Worm (Caenorhabditis elegans) whole organism, young adult: Measurements from ENCODE around the gene math-31.

Experiments used
- F10E7.11 ChIP-seq: sonication (generic microtip); optimal IDR thresholded peaks from 2 replicates; lab custom pipeline; 2017; ENCODE audit warnings: mild to moderate bottlenecking, missing genetic modification characterization, moderate library complexity, missing compliant biosample characterization
- F37B4.10 ChIP-seq: fragments of 200-800 bp; sonication (Bioruptor generic); IDR thresholded peaks from 2 replicates; pipeline ENCODE4 v1.3.6; 2022; ENCODE audit warnings: missing genetic modification characterization, missing compliant biosample characterization
- Y53F4B.3 ChIP-seq: fragments of 200-800 bp; sonication (Bioruptor generic); IDR thresholded peaks from 2 replicates; pipeline ENCODE4 v1.3.6; 2022; ENCODE audit warnings: missing genetic modification reagents, missing genetic modification characterization, missing compliant biosample characterization
- Y56A3A.18 ChIP-seq: fragments of 200-800 bp; sonication (Bioruptor generic); IDR thresholded peaks from 2 replicates; pipeline ENCODE4 v1.3.6; 2022; ENCODE audit warnings: missing genetic modification reagents, missing genetic modification characterization, missing compliant biosample characterization
- ceh-79 ChIP-seq: sonication (generic microtip); optimal IDR thresholded peaks from 2 replicates; lab custom pipeline; 2017; ENCODE audit warnings: mild to moderate bottlenecking, missing genetic modification characterization, missing compliant biosample characterization
- die-1 ChIP-seq: sonication (generic microtip); optimal IDR thresholded peaks from 2 replicates; lab custom pipeline; 2016; ENCODE audit warnings: missing genotype, mild to moderate bottlenecking, missing genetic modification characterization, missing compliant biosample characterization
- dox-1 ChIP-seq: fragments of 200-800 bp; sonication (Bioruptor generic); IDR thresholded peaks from 2 replicates; pipeline ENCODE4 v1.3.6; 2022; ENCODE audit warnings: missing genetic modification reagents, missing genetic modification characterization, missing compliant biosample characterization
- egl-18 ChIP-seq: fragments of 200-800 bp; sonication (Bioruptor generic); IDR thresholded peaks from 2 replicates; pipeline ENCODE4 v1.3.6; 2022; ENCODE audit warnings: missing genetic modification reagents, missing genetic modification characterization, missing compliant biosample characterization
- ets-4 ChIP-seq: fragments of 200-800 bp; sonication (Bioruptor generic); optimal IDR thresholded peaks from 2 replicates; lab custom pipeline; 2018; ENCODE audit warnings: mild to moderate bottlenecking, missing genetic modification characterization, missing compliant biosample characterization
- hmg-20 ChIP-seq: fragments of 200-800 bp; sonication (Bioruptor generic); IDR thresholded peaks from 2 replicates; pipeline ENCODE4 v1.3.6; 2022; ENCODE audit warnings: missing genetic modification reagents, missing genetic modification characterization, missing compliant biosample characterization
- lir-1 ChIP-seq: fragments of 200-800 bp; sonication (Bioruptor generic); conservative IDR thresholded peaks from 2 replicates; pipeline ENCODE4 v1.3.6; 2022; ENCODE audit warnings: missing genetic modification reagents, missing genetic modification characterization, missing compliant biosample characterization
- mxl-1 ChIP-seq: sonication (generic microtip); optimal IDR thresholded peaks from 2 replicates; lab custom pipeline; 2016; ENCODE audit warnings: missing genetic modification characterization, missing compliant biosample characterization
- nhr-27 ChIP-seq: fragments of 200-800 bp; sonication (Bioruptor generic); optimal IDR thresholded peaks from 2 replicates; lab custom pipeline; 2018; ENCODE audit warnings: mild to moderate bottlenecking, missing genetic modification characterization, moderate library complexity, missing compliant biosample characterization
- nhr-80 ChIP-seq: sonication (generic microtip); optimal IDR thresholded peaks from 2 replicates; lab custom pipeline; 2016; ENCODE audit warnings: missing genetic modification characterization, missing compliant biosample characterization
- snpc-3.4 ChIP-seq: sonication (generic microtip); optimal IDR thresholded peaks from 2 replicates; lab custom pipeline; 2017; ENCODE audit warnings: missing genetic modification characterization, mild to moderate bottlenecking, missing compliant biosample characterization, antibody characterized with exemption, moderate library complexity, missing genotype, missing genetic modification reagents
- sptf-2 ChIP-seq: fragments of 200-800 bp; sonication (Bioruptor generic); optimal IDR thresholded peaks from 2 replicates; lab custom pipeline; 2018; ENCODE audit warnings: mild to moderate bottlenecking, missing genetic modification characterization, missing compliant biosample characterization
- tbp1 ChIP-seq: fragments of 200-800 bp; sonication (Bioruptor generic); optimal IDR thresholded peaks from 2 replicates; lab custom pipeline; 2018; ENCODE audit warnings: mild to moderate bottlenecking, missing genetic modification characterization, missing compliant biosample characterization
- tbx-9 ChIP-seq: sonication (generic microtip); optimal IDR thresholded peaks from 2 replicates; lab custom pipeline; 2016; ENCODE audit warnings: borderline replicate concordance, missing genetic modification characterization, inconsistent platforms, missing compliant biosample characterization
- zim-3 ChIP-seq: sonication (generic microtip); optimal IDR thresholded peaks from 2 replicates; lab custom pipeline; 2017; ENCODE audit warnings: mild to moderate bottlenecking, missing genetic modification characterization, moderate library complexity, missing compliant biosample characterization
- ztf-6 ChIP-seq: fragments of 200-800 bp; sonication (Bioruptor generic); IDR thresholded peaks from 2 replicates; pipeline ENCODE4 v1.3.6; 2022; ENCODE audit warnings: missing genetic modification reagents, missing genetic modification characterization, missing compliant biosample characterization

The math-31 gene

DNA sequence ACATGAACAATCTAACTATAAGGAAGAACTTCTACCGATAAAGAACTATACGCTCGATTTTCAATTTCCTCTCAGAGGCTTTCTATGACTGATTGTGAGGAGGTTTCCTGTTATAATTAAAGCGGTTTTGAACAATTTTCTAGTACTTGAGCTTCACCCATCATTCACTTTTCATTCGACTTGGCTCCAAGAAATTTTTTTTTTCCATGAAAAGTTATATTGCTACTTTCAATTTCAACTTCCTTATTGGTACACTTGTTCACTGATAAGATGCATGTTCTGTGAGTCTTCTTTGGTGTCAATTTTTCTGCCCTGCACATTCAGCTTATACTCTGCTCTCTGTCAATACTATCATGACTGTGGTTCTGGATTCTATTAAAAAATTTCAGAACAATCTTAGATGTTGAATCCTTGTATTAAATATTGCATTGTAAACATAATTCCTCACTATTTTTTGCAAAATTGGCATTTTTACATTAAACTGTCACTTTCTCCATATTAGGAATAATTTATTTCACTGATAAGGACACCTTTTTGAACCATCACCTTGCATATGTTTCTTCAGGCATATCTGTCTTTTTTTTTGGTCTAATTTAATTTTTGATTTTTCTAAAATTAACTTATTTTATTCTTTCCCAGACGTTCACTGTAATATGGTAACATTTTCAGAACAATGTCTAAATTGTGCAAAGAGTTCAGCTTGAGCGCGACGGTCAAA, 41.6 kb downstream of the math-31 start, which contains the start of gene math-10:
math-10 (plus strand) TSS at position 668 of the 718 bp plus-strand sequence.
- TF ChIP-seq mxl-1 (tag; lab: Kevin White, UChicago) (no peak), nhr-80 (tag; lab: Kevin White, UChicago) (peak; percentile 72)

DNA sequence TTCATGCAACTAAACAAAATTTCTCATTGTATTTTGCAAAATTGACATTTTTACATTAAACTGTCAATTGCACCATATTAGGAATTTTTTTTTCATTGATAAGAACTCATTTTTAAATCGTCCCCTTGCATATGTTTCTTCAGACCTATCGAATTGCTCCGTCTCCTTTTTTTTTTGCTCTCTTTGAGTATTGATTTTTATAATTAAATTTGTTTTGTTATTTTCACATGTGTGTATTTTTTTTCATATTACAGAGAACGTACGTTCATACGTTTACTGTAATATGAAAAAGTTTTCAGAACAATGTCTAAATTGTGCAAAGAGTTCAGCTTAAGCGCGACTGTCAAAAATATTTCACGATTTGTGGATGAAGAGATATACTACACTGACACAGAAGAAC, 43.5 kb downstream of the math-31 start, which contains the start of gene math-14:
math-14 (plus strand) TSS at position 301 of the 400 bp plus-strand sequence.
- TF ChIP-seq egl-18 (GFP tag; lab: Robert Waterston, UW) (no peak), nhr-80 (tag; lab: Kevin White, UChicago) (peak; percentile 49)
- TF ChIP-seq, all 124 proteins: peak for 1

DNA sequence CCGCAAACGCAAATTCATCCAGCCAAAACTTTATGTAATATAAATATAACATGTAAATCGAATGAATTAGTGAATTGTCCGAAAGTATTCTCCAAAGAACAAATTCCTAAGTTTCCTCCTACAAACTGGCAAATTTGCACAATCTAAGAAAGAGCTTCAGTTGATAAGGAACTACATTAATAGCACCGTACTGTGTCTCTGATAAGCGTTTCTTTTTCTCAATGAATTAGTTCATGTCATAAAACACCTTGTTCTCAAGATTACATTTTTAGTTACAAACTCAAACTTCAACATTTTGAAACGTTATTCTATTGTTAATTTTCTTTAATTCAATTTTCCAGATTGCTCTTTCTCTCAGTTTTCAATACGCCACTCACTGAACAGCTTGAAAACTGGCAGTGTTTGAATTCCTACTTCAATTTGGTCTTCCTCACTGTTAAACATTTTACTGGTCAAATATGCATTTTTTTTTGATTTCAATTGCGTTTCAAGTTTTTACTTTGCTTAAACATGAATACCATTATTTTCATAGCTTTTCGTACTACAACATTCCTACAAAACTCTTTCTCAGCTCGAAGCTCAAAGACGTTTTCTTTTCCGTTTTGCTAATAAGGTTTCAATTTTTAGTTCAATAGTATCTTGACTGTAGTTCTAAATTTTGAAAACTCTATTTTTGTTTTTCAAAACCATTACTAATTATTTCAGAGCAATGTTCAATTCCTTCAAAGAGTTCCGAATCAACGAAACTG, 46.8 kb downstream of the math-31 start, which contains the start of gene math-15:
math-15 (plus strand) TSS at position 699 of the 749 bp plus-strand sequence.
- TF ChIP-seq zim-3 (tag; lab: Kevin White, UChicago), result no peak
- TF ChIP-seq nhr-80 (tag; lab: Kevin White, UChicago), result peak; percentile 26
- no peak for TF ChIP-seq hmg-20 (GFP tag; lab: Robert Waterston, UW)

DNA sequence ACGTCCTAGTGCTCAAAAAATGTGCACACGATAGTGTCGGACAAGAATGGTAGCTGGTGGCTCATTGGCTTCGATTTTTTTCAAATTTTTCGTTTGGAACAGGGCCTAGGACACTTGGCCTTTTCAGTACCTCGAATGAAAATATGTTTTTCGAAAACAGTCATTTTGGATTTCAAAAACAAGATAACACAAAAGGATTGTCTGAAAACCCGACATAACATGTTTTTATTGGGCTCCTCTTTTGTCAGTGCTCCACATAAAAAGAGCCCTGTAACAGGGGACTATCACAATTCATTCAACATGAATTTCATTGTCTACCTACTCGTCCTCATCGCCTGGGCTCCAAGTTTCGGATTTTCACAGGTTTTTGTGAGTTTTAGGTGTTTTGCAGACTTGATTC, 48.4 kb downstream of the math-31 start, which contains the start of gene C16C4.17:
C16C4.17 (plus strand) TSS at position 301 of the 400 bp plus-strand sequence.
- TF ChIP-seq snpc-3.4 (tag; lab: Kevin White, UChicago) (no peak), lir-1 (GFP tag; lab: Robert Waterston, UW) (no peak), tbp1 (GFP tag; lab: Kevin White, UChicago) (no peak), F10E7.11 (no peak), nhr-27 (no peak), die-1 (tag; lab: Kevin White, UChicago) (no peak), tbx-9 (tag; lab: Kevin White, UChicago) (no peak), ceh-79 (tag; lab: Kevin White, UChicago) (no peak), Y56A3A.18 (GFP tag; lab: Robert Waterston, UW) (no peak), Y53F4B.3 (no peak), sptf-2 (GFP tag; lab: Kevin White, UChicago) (no peak), ets-4 (no peak), F37B4.10 (GFP tag; lab: Robert Waterston, UW) (no peak), dox-1 (no peak), ztf-6 (GFP tag; lab: Robert Waterston, UW) (no peak), nhr-80 (tag; lab: Kevin White, UChicago) (no peak)
